Worm (Caenorhabditis elegans) whole organism, L4/young adult: ENCODE measurements around the gene ugt-10.

Experiments
- W03F9.2 ChIP-seq: fragments of 150-350 bp; optimal IDR thresholded peaks from 2 replicates; lab custom pipeline; 2014; ENCODE audit warnings: missing biosample characterization, missing genetic modification characterization
- dao-5 ChIP-seq: sonication (generic microtip); optimal IDR thresholded peaks from 2 replicates; lab custom pipeline; 2016; ENCODE audit warnings: missing genotype, missing genetic modification characterization, moderate library complexity, missing compliant biosample characterization
- him-1 ChIP-seq: sonication (generic microtip); optimal IDR thresholded peaks from 2 replicates; lab custom pipeline; 2016; ENCODE audit warnings: missing genotype, missing genetic modification reagents, missing genetic modification characterization, missing compliant biosample characterization

ce11 chrV:4889976-4890479 is 9.9 kb downstream of the ugt-10 start, which contains the start of gene T19H12.2:
- TF ChIP-seq him-1: no peak
- no peak for TF ChIP-seq dao-5 (tag; lab: Kevin White, UChicago)
- peak; percentile 2 for TF ChIP-seq W03F9.2 (tag; lab: Kevin White, UChicago)
